Fruit fly (Drosophila melanogaster) whole organism, pupa: Measurements from ENCODE around the gene CG6885.

Experiments
- CG10348 ChIP-seq: fragments of 200-800 bp; sonication (Bioruptor generic); IDR thresholded peaks from 2 replicates; pipeline ENCODE4 v1.3.6; 2022; ENCODE audit warnings: missing biosample characterization, missing genetic modification characterization
- CG12605 ChIP-seq: fragments of 200-800 bp; sonication (Bioruptor generic); IDR thresholded peaks from 2 replicates; pipeline ENCODE4 v1.3.6; 2022; ENCODE audit warnings: missing biosample characterization, missing genetic modification characterization
- CG13204 ChIP-seq: fragments of 200-800 bp; sonication (Bioruptor generic); optimal IDR thresholded peaks from 2 replicates; lab custom pipeline; 2018; ENCODE audit warnings: missing biosample characterization, mild to moderate bottlenecking, missing genetic modification characterization, moderate library complexity
- CG14655 ChIP-seq: fragments of 200-800 bp; sonication (Bioruptor generic); optimal IDR thresholded peaks from 3 replicates; lab custom pipeline; 2017; ENCODE audit warnings: mild to moderate bottlenecking, missing biosample characterization, missing genetic modification reagents, missing genetic modification characterization
- CG15710 ChIP-seq: fragments of 200-800 bp; sonication (Bioruptor generic); optimal IDR thresholded peaks from 2 replicates; lab custom pipeline; 2018; ENCODE audit warnings: missing biosample characterization, mild to moderate bottlenecking, missing genetic modification characterization, moderate library complexity
- CG17806 ChIP-seq: fragments of 200-800 bp; sonication (Bioruptor generic); optimal IDR thresholded peaks from 2 replicates; lab custom pipeline; 2018; ENCODE audit warnings: missing biosample characterization, mild to moderate bottlenecking, missing genetic modification characterization, moderate library complexity
- CG32121 ChIP-seq: fragments of 200-800 bp; sonication (Bioruptor generic); IDR thresholded peaks from 2 replicates; pipeline ENCODE4 v1.3.6; 2022; ENCODE audit warnings: missing biosample characterization, missing genetic modification characterization
- CG34367 ChIP-seq: fragments of 200-800 bp; sonication (Bioruptor generic); optimal IDR thresholded peaks from 2 replicates; lab custom pipeline; 2018; ENCODE audit warnings: missing biosample characterization, mild to moderate bottlenecking, missing genetic modification characterization
- CG4496 ChIP-seq: fragments of 200-800 bp; sonication (Bioruptor generic); IDR thresholded peaks from 3 replicates; pipeline ENCODE4 v1.3.6; 2022; ENCODE audit warnings: missing biosample characterization, missing genetic modification characterization
- CG8159 ChIP-seq: fragments of 200-800 bp; sonication (Bioruptor generic); optimal IDR thresholded peaks from 3 replicates; lab custom pipeline; 2018; ENCODE audit warnings: missing biosample characterization, mild to moderate bottlenecking, missing genetic modification characterization, moderate library complexity
- CG8301 ChIP-seq: fragments of 200-800 bp; sonication (Bioruptor generic); optimal IDR thresholded peaks from 2 replicates; lab custom pipeline; 2018; ENCODE audit warnings: missing biosample characterization, mild to moderate bottlenecking, missing genetic modification characterization
- CG9948 ChIP-seq: fragments of 200-800 bp; sonication (Bioruptor generic); optimal IDR thresholded peaks from 2 replicates; lab custom pipeline; 2018; ENCODE audit warnings: missing biosample characterization, mild to moderate bottlenecking, missing genetic modification characterization, moderate library complexity
- D1 ChIP-seq: fragments of 200-800 bp; sonication (Bioruptor generic); optimal IDR thresholded peaks from 2 replicates; lab custom pipeline; 2018; ENCODE audit warnings: missing biosample characterization, mild to moderate bottlenecking, missing genetic modification characterization, moderate library complexity
- EcR ChIP-seq: fragments of 200-800 bp; sonication (Bioruptor generic); optimal IDR thresholded peaks from 3 replicates; lab custom pipeline; 2019; ENCODE audit warnings: missing biosample characterization, missing genetic modification characterization, mild to moderate bottlenecking, moderate library complexity, missing genetic modification reagents
- Ets98B ChIP-seq: fragments of 200-800 bp; sonication (Bioruptor generic); IDR thresholded peaks from 2 replicates; pipeline ENCODE4 v1.3.6; 2022; ENCODE audit warnings: missing biosample characterization, missing genetic modification characterization
- Pif1A ChIP-seq: fragments of 200-800 bp; sonication (Bioruptor generic); optimal IDR thresholded peaks from 3 replicates; lab custom pipeline; 2016; ENCODE audit warnings: missing biosample characterization, missing genetic modification characterization
- Pif1B ChIP-seq: fragments of 200-800 bp; sonication (Bioruptor generic); optimal IDR thresholded peaks from 3 replicates; lab custom pipeline; 2016; ENCODE audit warnings: missing biosample characterization, missing genetic modification characterization
- Snoo ChIP-seq: fragments of 200-800 bp; sonication (Bioruptor generic); optimal IDR thresholded peaks from 3 replicates; lab custom pipeline; 2017; ENCODE audit warnings: missing biosample characterization, mild to moderate bottlenecking, missing genetic modification characterization, inconsistent platforms
- fd96Ca ChIP-seq: fragments of 200-800 bp; sonication (Bioruptor generic); IDR thresholded peaks from 3 replicates; pipeline ENCODE4 v1.3.6; 2022; ENCODE audit warnings: missing biosample characterization, missing genetic modification characterization
- gl ChIP-seq: fragments of 200-800 bp; sonication (Bioruptor generic); optimal IDR thresholded peaks from 2 replicates; lab custom pipeline; 2018; ENCODE audit warnings: missing biosample characterization, mild to moderate bottlenecking, missing genetic modification characterization
- rn ChIP-seq: fragments of 200-800 bp; sonication (Bioruptor generic); IDR thresholded peaks from 2 replicates; pipeline ENCODE4 v1.3.6; 2022; ENCODE audit warnings: missing biosample characterization, missing genetic modification characterization

The CG6885 gene

dm6 chr3L:18746169-18746568 lies 1.9 kb downstream of the CG6885 start:
- TF ChIP-seq D1: no peak
- no peak for TF ChIP-seq CG8301
- TF ChIP-seq CG12605 (GFP tag; lab: Robert Waterston, UW): no peak
- no peak for TF ChIP-seq Ets98B (GFP tag; lab: Robert Waterston, UW)
- TF ChIP-seq Pif1B (GFP tag; lab: Kevin White, UChicago): no peak
- TF ChIP-seq CG9948: no peak
- TF ChIP-seq CG10348 (GFP tag; lab: Robert Waterston, UW): no peak
- no peak for TF ChIP-seq CG17806 (tag; lab: Kevin White, UChicago)

dm6 chr3L:18747953-18748756 lies 3.9 kb downstream of the CG6885 start, which contains the start of the genes Nufip and Atg3:
TSS of gene Nufip (minus strand) at chr3L:18748367.
TSS of gene Atg3 (plus strand) at chr3L:18748687.
- TF ChIP-seq CG9948: no peak
- no peak for TF ChIP-seq Ets98B (GFP tag; lab: Robert Waterston, UW)
- no peak for TF ChIP-seq CG13204
- TF ChIP-seq CG17806 (tag; lab: Kevin White, UChicago): no peak
- no peak; the same call in 2 of the 3 replicates for TF ChIP-seq CG4496 (GFP tag; lab: Robert Waterston, UW)
- peak; percentile 9 for TF ChIP-seq Snoo
- TF ChIP-seq Pif1A (GFP tag; lab: Kevin White, UChicago): no peak
- no peak for TF ChIP-seq EcR (GFP tag; lab: Kevin White, UChicago)
- no peak for TF ChIP-seq CG34367 (tag; lab: Kevin White, UChicago)
- TF ChIP-seq CG8159 (tag; lab: Kevin White, UChicago): peak; percentile 38
- TF ChIP-seq CG8301: no peak
- TF ChIP-seq CG10348 (GFP tag; lab: Robert Waterston, UW): no peak
- no peak for TF ChIP-seq rn
- TF ChIP-seq CG14655 (GFP tag; lab: Kevin White, UChicago): no peak
- TF ChIP-seq CG12605 (GFP tag; lab: Robert Waterston, UW): no peak
- TF ChIP-seq fd96Ca (GFP tag; lab: Robert Waterston, UW): no peak
- TF ChIP-seq CG15710 (tag; lab: Kevin White, UChicago): peak; percentile 24
- peak; percentile 52; the same call in 1 of the 2 replicates for TF ChIP-seq CG32121 (GFP tag; lab: Robert Waterston, UW)
- no peak for TF ChIP-seq D1
- no peak for TF ChIP-seq gl (tag; lab: Kevin White, UChicago)
- no peak for TF ChIP-seq Pif1B (GFP tag; lab: Kevin White, UChicago)

- TF ChIP-seq Snoo: no peak
These were observed 5.5 kb downstream of the CG6885 start for dm6 chr3L:18749807-18750206.

dm6 chr3L:18753827-18754226 lies 9.5 kb downstream of the CG6885 start:
- no peak for TF ChIP-seq CG4496 (GFP tag; lab: Robert Waterston, UW)
- no peak for TF ChIP-seq rn
- peak; percentile 59; the same call in 1 of the 2 replicates for TF ChIP-seq Ets98B (GFP tag; lab: Robert Waterston, UW)
- TF ChIP-seq EcR (GFP tag; lab: Kevin White, UChicago): peak; percentile 32
- no peak for TF ChIP-seq Pif1B (GFP tag; lab: Kevin White, UChicago)
- TF ChIP-seq CG9948: no peak
- no peak for TF ChIP-seq CG15710 (tag; lab: Kevin White, UChicago)
- no peak for TF ChIP-seq gl (tag; lab: Kevin White, UChicago)
- no peak for TF ChIP-seq CG8159 (tag; lab: Kevin White, UChicago)
- no peak for TF ChIP-seq CG34367 (tag; lab: Kevin White, UChicago)
- TF ChIP-seq Pif1A (GFP tag; lab: Kevin White, UChicago): no peak
- no peak for TF ChIP-seq CG13204
- no peak for TF ChIP-seq CG17806 (tag; lab: Kevin White, UChicago)
- no peak for TF ChIP-seq CG14655 (GFP tag; lab: Kevin White, UChicago)
- TF ChIP-seq CG8301: peak; percentile 5
- peak; percentile 20; the same call in 1 of the 2 replicates for TF ChIP-seq CG12605 (GFP tag; lab: Robert Waterston, UW)
- no peak for TF ChIP-seq fd96Ca (GFP tag; lab: Robert Waterston, UW)
- peak; percentile 61 for TF ChIP-seq Snoo
- TF ChIP-seq D1: no peak
- no peak for TF ChIP-seq CG10348 (GFP tag; lab: Robert Waterston, UW)
- no peak for TF ChIP-seq CG32121 (GFP tag; lab: Robert Waterston, UW)
- TF ChIP-seq, all 21 proteins: peak for 5

- TF ChIP-seq Snoo: peak; percentile 76
- peak; percentile 66 for TF ChIP-seq Ets98B (GFP tag; lab: Robert Waterston, UW)
- TF ChIP-seq CG10348 (GFP tag; lab: Robert Waterston, UW): peak; percentile 51; the same call in 1 of the 2 replicates
- peak; percentile 44 for TF ChIP-seq CG34367 (tag; lab: Kevin White, UChicago)
- TF ChIP-seq CG8159 (tag; lab: Kevin White, UChicago): peak; percentile 83
- TF ChIP-seq CG8301: peak; percentile 56
- TF ChIP-seq Pif1A (GFP tag; lab: Kevin White, UChicago): peak; percentile 25
- peak; percentile 42 for TF ChIP-seq CG12605 (GFP tag; lab: Robert Waterston, UW)
- TF ChIP-seq fd96Ca (GFP tag; lab: Robert Waterston, UW): no peak
- peak; percentile 61 for TF ChIP-seq CG14655 (GFP tag; lab: Kevin White, UChicago)
- TF ChIP-seq CG13204: no peak
- TF ChIP-seq EcR (GFP tag; lab: Kevin White, UChicago): no peak
- peak; percentile 49 for TF ChIP-seq CG17806 (tag; lab: Kevin White, UChicago)
- TF ChIP-seq rn: peak; percentile 70
- peak; percentile 83 for TF ChIP-seq CG4496 (GFP tag; lab: Robert Waterston, UW)
- peak; percentile 83 for TF ChIP-seq CG32121 (GFP tag; lab: Robert Waterston, UW)
- TF ChIP-seq Pif1B (GFP tag; lab: Kevin White, UChicago): peak; percentile 40
- no peak for TF ChIP-seq gl (tag; lab: Kevin White, UChicago)
- peak; percentile 57 for TF ChIP-seq CG15710 (tag; lab: Kevin White, UChicago)
- peak; percentile 60 for TF ChIP-seq CG9948
- no peak for TF ChIP-seq D1
These were observed 12.1 kb downstream of the CG6885 start for dm6 chr3L:18756293-18756887.
